Worm (Caenorhabditis elegans) whole organism, young adult: Measurements from ENCODE around the gene nhr-142.

ENCODE experiments used
- ama-1 ChIP-seq, 3 experiments: fragments of 150-350 bp in 1 of 3; sonication (generic microtip) in 2 of 3; optimal IDR thresholded peaks; 2 replicates each; lab custom pipeline; 2014 to 2018; ENCODE audit warnings: missing biosample characterization in 2 of 3, missing genetic modification characterization in 2 of 3, missing genetic modification reagents in 2 of 3
- hrde-1 ChIP-seq: sonication (generic microtip); optimal IDR thresholded peaks from 2 replicates; lab custom pipeline; 2016; ENCODE audit warnings: missing genetic modification characterization, mild to moderate bottlenecking, missing compliant biosample characterization, moderate library complexity, missing genotype, missing genetic modification reagents, borderline replicate concordance
- mel-28 ChIP-seq: sonication (generic microtip); optimal IDR thresholded peaks from 2 replicates; lab custom pipeline; 2016; ENCODE audit warnings: borderline replicate concordance, mild to moderate bottlenecking, missing genetic modification characterization, missing compliant biosample characterization
- sea-2 ChIP-seq: fragments of 200-800 bp; sonication (Bioruptor generic); IDR thresholded peaks from 2 replicates; pipeline ENCODE4 v1.3.6; 2022; ENCODE audit warnings: missing genetic modification characterization, missing compliant biosample characterization
- unc-130 ChIP-seq: sonication (generic microtip); optimal IDR thresholded peaks from 2 replicates; lab custom pipeline; 2016; ENCODE audit warnings: missing genetic modification reagents, missing genetic modification characterization, missing compliant biosample characterization
- ztf-28 ChIP-seq: fragments of 200-800 bp; sonication (Bioruptor generic); IDR thresholded peaks from 2 replicates; pipeline ENCODE4 v1.3.6; 2022; ENCODE audit warnings: missing genetic modification reagents, missing genetic modification characterization, missing compliant biosample characterization

ce11 chrV:5819903-5820302 lies 29.6 kb upstream of the nhr-142 start:
- no peak for TF ChIP-seq hrde-1 (tag; lab: Kevin White, UChicago)
- no peak for TF ChIP-seq ama-1 (optimal IDR thresholded peaks at IDR 0.05; lab: Kevin White, UChicago)
- no peak for TF ChIP-seq ama-1 (GFP tag; optimal IDR thresholded peaks at IDR 0.05; lab: Kevin White, UChicago)
- no peak for TF ChIP-seq sea-2 (GFP tag; lab: Robert Waterston, UW)
- TF ChIP-seq ztf-28 (GFP tag; lab: Robert Waterston, UW) = no peak
- TF ChIP-seq unc-130 (GFP tag; lab: Kevin White, UChicago) = no peak
- no peak for TF ChIP-seq mel-28 (tag; lab: Kevin White, UChicago)
